Worm (Caenorhabditis elegans): Measurements from ENCODE around the gene irld-55.

DNA sequence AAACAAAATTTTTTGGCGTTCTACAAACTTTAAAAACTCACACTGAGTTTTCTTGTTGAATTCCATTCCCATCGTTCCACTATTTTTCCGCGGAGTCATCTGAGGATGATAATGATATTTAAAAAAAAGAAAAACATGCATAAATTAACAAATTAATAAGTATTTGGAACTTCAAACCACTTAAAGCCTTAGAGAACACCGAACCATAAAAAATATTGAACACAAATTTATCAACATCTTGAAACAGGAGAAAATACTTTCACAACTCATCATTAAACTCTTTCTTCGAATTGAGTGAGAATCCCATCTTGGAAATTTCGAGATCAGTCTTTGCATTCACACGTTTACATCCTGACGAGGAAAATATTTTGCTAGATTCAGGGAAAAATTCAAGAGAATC, 37.6 kb upstream of the irld-55 start, which contains the start of gene gei-18:
- no peak for TF ChIP-seq mdl-1 (tag; optimal IDR thresholded peaks at IDR 0.05)
- no peak for TF ChIP-seq ztf-11 (tag; optimal IDR thresholded peaks at IDR 0.05)
- TF ChIP-seq egl-27 (tag; optimal IDR thresholded peaks at IDR 0.05) = no peak
- no peak for TF ChIP-seq sma-3 (GFP tag; optimal IDR thresholded peaks at IDR 0.05)
- TF ChIP-seq lin-11 (tag; optimal IDR thresholded peaks at IDR 0.05) = no peak
- no peak for TF ChIP-seq nhr-77 (tag; optimal IDR thresholded peaks at IDR 0.05)
- no peak for TF ChIP-seq nhr-237 (tag; optimal IDR thresholded peaks at IDR 0.05)

All from whole organism, L2 larva.